Fruit fly (Drosophila melanogaster) whole organism, embryonic: Measurements from ENCODE around the gene CG15365.

ENCODE experiments used
- Adf1 ChIP-seq: fragments of 200-800 bp; sonication (Bioruptor generic); IDR thresholded peaks from 2 replicates; pipeline ENCODE4 v1.3.6; 2022; ENCODE audit warnings: missing biosample characterization, missing genetic modification characterization
- Aef1 ChIP-seq: fragments of 200-800 bp; sonication (Bioruptor generic); IDR thresholded peaks from 3 replicates; pipeline ENCODE4 v1.3.6; 2022; ENCODE audit warnings: missing biosample characterization, missing genetic modification characterization
- Bgb ChIP-seq: fragments of 200-800 bp; sonication (Bioruptor generic); IDR thresholded peaks from 2 replicates; pipeline ENCODE4 v1.3.6; 2022; ENCODE audit warnings: missing biosample characterization, missing genetic modification characterization; ENCODE audit not compliant: partially characterized antibody
- C15 ChIP-seq: fragments of 200-800 bp; sonication (Bioruptor generic); IDR thresholded peaks from 3 replicates; pipeline ENCODE4 v1.3.6; 2022; ENCODE audit warnings: missing biosample characterization, missing genetic modification characterization
- CG1024 ChIP-seq: fragments of 200-800 bp; sonication (Bioruptor generic); IDR thresholded peaks from 2 replicates; pipeline ENCODE4 v1.3.6; 2022; ENCODE audit warnings: missing biosample characterization, missing genetic modification characterization
- CG12219 ChIP-seq: fragments of 200-800 bp; sonication (Bioruptor generic); optimal IDR thresholded peaks from 3 replicates; lab custom pipeline; 2018; ENCODE audit warnings: missing biosample characterization, mild to moderate bottlenecking, missing genetic modification characterization
- CG14710 ChIP-seq: fragments of 200-800 bp; sonication (Bioruptor generic); optimal IDR thresholded peaks from 3 replicates; lab custom pipeline; 2019; ENCODE audit warnings: missing biosample characterization, mild to moderate bottlenecking, missing genetic modification characterization, moderate library complexity
- CG14965 ChIP-seq: fragments of 200-800 bp; sonication (Bioruptor generic); optimal IDR thresholded peaks from 2 replicates; lab custom pipeline; 2016; ENCODE audit warnings: missing biosample characterization, missing genetic modification characterization, borderline replicate concordance
- CG15073 ChIP-seq: fragments of 200-800 bp; sonication (Bioruptor generic); optimal IDR thresholded peaks from 2 replicates; lab custom pipeline; 2016; ENCODE audit warnings: missing biosample characterization, missing genetic modification characterization
- CG18262 ChIP-seq: fragments of 200-800 bp; optimal IDR thresholded peaks from 3 replicates; lab custom pipeline; 2019; ENCODE audit warnings: missing biosample characterization, mild to moderate bottlenecking, missing genetic modification characterization, moderate library complexity
- CG18619 ChIP-seq: fragments of 200-800 bp; sonication (Bioruptor generic); optimal IDR thresholded peaks from 3 replicates; lab custom pipeline; 2017; ENCODE audit warnings: missing biosample characterization, mild to moderate bottlenecking, missing genetic modification characterization
- CG2889 ChIP-seq: fragments of 200-800 bp; sonication (Bioruptor generic); IDR thresholded peaks from 3 replicates; pipeline ENCODE4 v1.3.6; 2022; ENCODE audit warnings: missing biosample characterization, missing genetic modification characterization
- CG31441 ChIP-seq: fragments of 200-800 bp; sonication (Bioruptor generic); IDR thresholded peaks from 2 replicates; pipeline ENCODE4 v1.3.6; 2022; ENCODE audit warnings: missing biosample characterization, missing genetic modification characterization
- CG32767 ChIP-seq: fragments of 200-800 bp; sonication (Bioruptor generic); IDR thresholded peaks from 2 replicates; pipeline ENCODE4 v1.3.6; 2022; ENCODE audit warnings: missing biosample characterization, missing genetic modification characterization
- CG3726 ChIP-seq: fragments of 200-800 bp; sonication (Bioruptor generic); IDR thresholded peaks from 3 replicates; pipeline ENCODE4, ENCODE4 v1.3.6; 2022; ENCODE audit warnings: missing biosample characterization, missing genetic modification characterization
- CG3838 ChIP-seq: fragments of 200-800 bp; sonication (Bioruptor generic); optimal IDR thresholded peaks from 3 replicates; lab custom pipeline; 2016; ENCODE audit warnings: missing biosample characterization, missing genetic modification characterization
- CG4424 ChIP-seq: fragments of 200-800 bp; sonication (Bioruptor generic); optimal IDR thresholded peaks from 3 replicates; lab custom pipeline; 2016; ENCODE audit warnings: missing biosample characterization, missing genetic modification characterization
- CG5180 ChIP-seq: fragments of 200-800 bp; sonication (Bioruptor generic); optimal IDR thresholded peaks from 3 replicates; lab custom pipeline; 2017; ENCODE audit warnings: missing biosample characterization, missing genetic modification characterization, mild to moderate bottlenecking, moderate library complexity, missing genetic modification reagents
- CG5953 ChIP-seq: fragments of 200-800 bp; sonication (Bioruptor generic); IDR thresholded peaks from 2 replicates; pipeline ENCODE4 v1.3.6; 2022; ENCODE audit warnings: missing biosample characterization, missing genetic modification characterization
- CG6254 ChIP-seq: fragments of 200-800 bp; sonication (Bioruptor generic); optimal IDR thresholded peaks from 3 replicates; lab custom pipeline; 2017; ENCODE audit warnings: mild to moderate bottlenecking, missing biosample characterization, missing genetic modification reagents, missing genetic modification characterization
- CG6654 ChIP-seq: fragments of 200-800 bp; sonication (Bioruptor generic); optimal IDR thresholded peaks from 2 replicates; lab custom pipeline; 2017; ENCODE audit warnings: missing biosample characterization, mild to moderate bottlenecking, missing genetic modification characterization
- CG8388 ChIP-seq: fragments of 200-800 bp; sonication (Bioruptor generic); optimal IDR thresholded peaks from 2 replicates; lab custom pipeline; 2019; ENCODE audit warnings: missing biosample characterization, mild to moderate bottlenecking, missing genetic modification characterization, moderate library complexity
- CG8924 ChIP-seq: fragments of 200-800 bp; optimal IDR thresholded peaks from 3 replicates; lab custom pipeline; 2019; ENCODE audit warnings: missing biosample characterization, mild to moderate bottlenecking, missing genetic modification characterization, moderate library complexity
- Dll ChIP-seq: fragments of 200-800 bp; sonication (Bioruptor generic); IDR thresholded peaks from 4 replicates; pipeline ENCODE4 v1.3.6; 2022; ENCODE audit warnings: missing biosample characterization, missing genetic modification characterization; ENCODE audit not compliant: partially characterized antibody
- ERR ChIP-seq: fragments of 200-800 bp; sonication (Bioruptor generic); optimal IDR thresholded peaks from 2 replicates; lab custom pipeline; 2016; ENCODE audit warnings: missing biosample characterization, missing genetic modification characterization
- Fer1 ChIP-seq: fragments of 200-800 bp; sonication (Bioruptor generic); optimal IDR thresholded peaks from 2 replicates; lab custom pipeline; 2017; ENCODE audit warnings: missing biosample characterization, mild to moderate bottlenecking, missing genetic modification characterization
- Hmr ChIP-seq: fragments of 200-800 bp; sonication (Bioruptor generic); optimal IDR thresholded peaks from 3 replicates; lab custom pipeline; 2017; ENCODE audit warnings: mild to moderate bottlenecking, missing biosample characterization, missing genetic modification reagents, missing genetic modification characterization
- Kr ChIP-seq: fragments of 200-800 bp; sonication (Bioruptor generic); optimal IDR thresholded peaks from 2 replicates; lab custom pipeline; 2017; ENCODE audit warnings: missing biosample characterization, mild to moderate bottlenecking, missing genetic modification characterization
- Sry-δ ChIP-seq: fragments of 200-800 bp; sonication (Bioruptor generic); optimal IDR thresholded peaks from 2 replicates; lab custom pipeline; 2016; ENCODE audit warnings: missing biosample characterization, missing genetic modification characterization
- Ssrp ChIP-seq: fragments of 200-800 bp; sonication (Bioruptor generic); optimal IDR thresholded peaks from 2 replicates; lab custom pipeline; 2018; ENCODE audit warnings: missing biosample characterization, mild to moderate bottlenecking, missing genetic modification characterization, moderate library complexity
- Trl ChIP-seq, 3 experiments: fragments of >200 bp in 2 of 3; fragments of 200-800 bp in 1 of 3; sonication (Bioruptor generic) in 1 of 3; optimal IDR thresholded peaks; 2 replicates in 1 of 3; 3 replicates in 2 of 3; lab custom pipeline; 2016 to 2017; ENCODE audit warnings: missing biosample characterization in 1 of 3, missing genetic modification characterization in 1 of 3
- YL-1 ChIP-seq: fragments of 200-800 bp; sonication (Bioruptor generic); optimal IDR thresholded peaks from 3 replicates; lab custom pipeline; 2017; ENCODE audit warnings: missing biosample characterization, mild to moderate bottlenecking, missing genetic modification characterization
- amos ChIP-seq: fragments of 200-800 bp; sonication (Bioruptor generic); IDR thresholded peaks from 2 replicates; pipeline ENCODE4 v1.3.6; 2022; ENCODE audit warnings: missing biosample characterization, missing genetic modification characterization; ENCODE audit not compliant: partially characterized antibody
- ap ChIP-seq: fragments of 200-800 bp; sonication (Bioruptor generic); IDR thresholded peaks from 2 replicates; pipeline ENCODE4 v1.3.6; 2022; ENCODE audit warnings: missing biosample characterization, missing genetic modification characterization
- bigmax ChIP-seq: fragments of 200-800 bp; sonication (Bioruptor generic); optimal IDR thresholded peaks from 2 replicates; lab custom pipeline; 2018; ENCODE audit warnings: missing biosample characterization, mild to moderate bottlenecking, missing genetic modification characterization
- fd102C ChIP-seq: fragments of 200-800 bp; sonication (Bioruptor generic); optimal IDR thresholded peaks from 2 replicates; lab custom pipeline; 2018; ENCODE audit warnings: missing biosample characterization, mild to moderate bottlenecking, missing genetic modification characterization, moderate library complexity
- gcm ChIP-seq: fragments of 200-800 bp; sonication (Bioruptor generic); optimal IDR thresholded peaks from 2 replicates; lab custom pipeline; 2019; ENCODE audit warnings: missing biosample characterization, mild to moderate bottlenecking, missing genetic modification characterization, moderate library complexity
- grau ChIP-seq: fragments of 200-800 bp; optimal IDR thresholded peaks from 3 replicates; lab custom pipeline; 2019; ENCODE audit warnings: missing biosample characterization, mild to moderate bottlenecking, missing genetic modification characterization, moderate library complexity
- gsb ChIP-seq: fragments of 200-800 bp; sonication (Bioruptor generic); IDR thresholded peaks from 2 replicates; pipeline ENCODE4 v1.3.6; 2022; ENCODE audit warnings: missing biosample characterization, missing genetic modification characterization
- gsb-n ChIP-seq: fragments of 200-800 bp; sonication (Bioruptor generic); optimal IDR thresholded peaks from 3 replicates; lab custom pipeline; 2018; ENCODE audit warnings: missing biosample characterization, mild to moderate bottlenecking, missing genetic modification characterization
- ken ChIP-seq: fragments of 200-800 bp; sonication (Bioruptor generic); IDR thresholded peaks from 3 replicates; pipeline ENCODE4 v1.3.6; 2022; ENCODE audit warnings: missing biosample characterization, missing genetic modification characterization
- lab ChIP-seq: fragments of 200-800 bp; sonication (Bioruptor generic); optimal IDR thresholded peaks from 3 replicates; lab custom pipeline; 2017; ENCODE audit warnings: missing biosample characterization, missing genetic modification characterization, mild to moderate bottlenecking, moderate library complexity, missing genetic modification reagents
- luna ChIP-seq: fragments of 200-800 bp; sonication (Bioruptor generic); optimal IDR thresholded peaks from 2 replicates; lab custom pipeline; 2016; ENCODE audit warnings: missing biosample characterization, missing genetic modification characterization
- mld ChIP-seq: fragments of 200-800 bp; sonication (Bioruptor generic); IDR thresholded peaks from 3 replicates; pipeline ENCODE4 v1.3.6; 2022; ENCODE audit warnings: missing biosample characterization, missing genetic modification characterization; ENCODE audit not compliant: partially characterized antibody
- pnt ChIP-seq: fragments of 200-800 bp; sonication (Bioruptor generic); optimal IDR thresholded peaks from 3 replicates; lab custom pipeline; 2016; ENCODE audit warnings: missing biosample characterization, missing genetic modification characterization
- seq ChIP-seq: fragments of 200-800 bp; sonication (Bioruptor generic); IDR thresholded peaks from 2 replicates; pipeline ENCODE4 v1.3.6; 2022; ENCODE audit warnings: missing biosample characterization, missing genetic modification characterization
- sisA ChIP-seq: fragments of 200-800 bp; sonication (Bioruptor generic); IDR thresholded peaks from 2 replicates; pipeline ENCODE4 v1.3.6; 2022; ENCODE audit warnings: missing biosample characterization, missing genetic modification characterization
- sqz ChIP-seq: fragments of 200-800 bp; sonication (Bioruptor generic); optimal IDR thresholded peaks from 3 replicates; lab custom pipeline; 2018; ENCODE audit warnings: missing biosample characterization, mild to moderate bottlenecking, missing genetic modification characterization
- vvl ChIP-seq: fragments of 200-800 bp; sonication (Bioruptor generic); IDR thresholded peaks from 2 replicates; pipeline ENCODE4 v1.3.6; 2022; ENCODE audit warnings: missing biosample characterization, missing genetic modification characterization

CG15365 gene

DNA sequence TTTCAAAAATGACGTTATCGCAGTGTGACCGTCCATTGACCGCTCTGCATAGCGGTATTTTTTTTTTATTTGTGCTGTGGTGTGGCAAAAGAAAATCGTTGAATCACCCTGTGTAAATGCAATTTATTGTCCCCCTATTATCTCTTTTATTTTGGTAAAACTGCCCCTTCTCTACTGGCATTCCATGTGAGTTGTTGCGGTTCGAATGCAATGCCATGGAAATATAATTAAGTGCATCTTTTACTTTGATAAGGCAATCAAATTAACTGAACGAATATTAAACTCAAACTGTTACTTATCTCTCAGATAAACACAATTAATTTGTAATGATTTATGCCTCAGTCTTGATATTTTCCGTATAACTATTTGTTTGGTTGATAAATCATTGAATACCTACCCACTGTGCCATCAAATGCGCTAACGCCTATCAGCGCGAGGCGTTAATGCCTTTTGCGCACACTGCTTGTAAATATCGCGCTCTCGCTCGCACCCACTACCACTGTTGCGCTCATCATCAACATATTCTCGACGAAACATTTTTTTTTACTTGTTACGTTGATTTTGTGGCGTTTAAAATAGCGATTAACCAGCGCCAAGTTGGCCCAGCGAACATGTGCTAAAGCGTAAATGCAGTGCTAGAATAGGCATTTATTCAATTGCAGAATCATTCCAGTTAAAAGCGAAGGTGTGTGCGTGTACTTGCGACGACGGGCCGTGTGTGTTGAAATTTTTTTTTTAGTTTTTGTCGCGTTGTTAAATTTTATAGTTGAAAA lies 41.5 kb upstream of the CG15365 start (continued):
- peak; percentile 58 for TF ChIP-seq grau (tag; lab: Kevin White, UChicago)
- TF ChIP-seq Trl (optimal IDR thresholded peaks at IDR 0.05; lab: Kevin White, UChicago): no peak
- peak; percentile 9 for TF ChIP-seq Trl (GFP tag; optimal IDR thresholded peaks at IDR 0.05; lab: Kevin White, UChicago)
- no peak for TF ChIP-seq CG3838
- TF ChIP-seq vvl (GFP tag; lab: Robert Waterston, UW): peak; percentile 57
- TF ChIP-seq YL-1: peak; percentile 32
- peak; percentile 25 for TF ChIP-seq pnt (GFP tag; lab: Kevin White, UChicago)
- TF ChIP-seq CG14965: no peak
- TF ChIP-seq Dll (GFP tag; lab: Robert Waterston, UW): 0 out of 4 replicates have a peak, but pooled peaks have one; percentile 28
- TF ChIP-seq CG15073 (GFP tag; lab: Kevin White, UChicago): no peak
- TF ChIP-seq CG5953 (GFP tag; lab: Robert Waterston, UW): no peak
- no peak for TF ChIP-seq seq
- peak; percentile 61 for TF ChIP-seq CG18262 (tag; lab: Kevin White, UChicago)
- no peak for TF ChIP-seq fd102C (GFP tag; lab: Kevin White, UChicago)
- no peak for TF ChIP-seq gsb (GFP tag; lab: Robert Waterston, UW)
- TF ChIP-seq mld: no peak
- TF ChIP-seq gcm (GFP tag; lab: Kevin White, UChicago): peak; percentile 17
- no peak for TF ChIP-seq ERR
- TF ChIP-seq Hmr (GFP tag; lab: Kevin White, UChicago): peak; percentile 39
- TF ChIP-seq CG31441 (GFP tag; lab: Robert Waterston, UW): peak; percentile 38; the same call in 1 of the 2 replicates
- no peak for TF ChIP-seq Fer1 (GFP tag; lab: Kevin White, UChicago)
- peak; percentile 48 for TF ChIP-seq CG18619 (GFP tag; lab: Kevin White, UChicago)
- no peak for TF ChIP-seq CG6654 (GFP tag; lab: Kevin White, UChicago)
- peak; percentile 34 for TF ChIP-seq lab (GFP tag; lab: Kevin White, UChicago)
- TF ChIP-seq sqz (GFP tag; lab: Kevin White, UChicago): peak; percentile 28
- no peak for TF ChIP-seq Adf1 (GFP tag; lab: Robert Waterston, UW)
- no peak for TF ChIP-seq ap (GFP tag; lab: Robert Waterston, UW)
- TF ChIP-seq Ssrp (tag; lab: Kevin White, UChicago): peak; percentile 56
- TF ChIP-seq Bgb (GFP tag; lab: Robert Waterston, UW): no peak
- peak; percentile 66 for TF ChIP-seq CG4424
- TF ChIP-seq CG5180 (GFP tag; lab: Kevin White, UChicago): no peak
- 0 out of 3 replicates have a peak, but pooled peaks have one; percentile 41 for TF ChIP-seq Aef1
- TF ChIP-seq sisA (GFP tag; lab: Robert Waterston, UW): no peak; the same call in none of the 2 replicates
- TF ChIP-seq CG8924 (tag; lab: Kevin White, UChicago): peak; percentile 61
- peak; percentile 47 for TF ChIP-seq CG8388 (GFP tag; lab: Kevin White, UChicago)
- peak; percentile 38 for TF ChIP-seq Sry-δ (GFP tag; lab: Kevin White, UChicago)
- TF ChIP-seq CG14710 (tag; lab: Kevin White, UChicago): peak; percentile 62
- TF ChIP-seq CG12219: no peak
- TF ChIP-seq CG6254 (GFP tag; lab: Kevin White, UChicago): peak; percentile 98
- no peak for TF ChIP-seq bigmax (GFP tag; lab: Kevin White, UChicago)
- no peak for TF ChIP-seq ken
- no peak for TF ChIP-seq luna (GFP tag; lab: Kevin White, UChicago)
- TF ChIP-seq amos (GFP tag; lab: Robert Waterston, UW): no peak
- TF ChIP-seq CG3726: no peak
- TF ChIP-seq CG1024 (GFP tag; lab: Robert Waterston, UW): no peak
- peak; percentile 40 for TF ChIP-seq gsb-n (tag; lab: Kevin White, UChicago)
- no peak for TF ChIP-seq Kr
- no peak for TF ChIP-seq CG32767 (GFP tag; lab: Robert Waterston, UW)
- no peak for TF ChIP-seq C15
- TF ChIP-seq CG2889 (GFP tag; lab: Robert Waterston, UW): no peak
